Fruit fly (Drosophila melanogaster): ENCODE measurements around the gene CG6168.

Gene CG6168

dm6 chr3L:11337674-11338073 lies 16.2 kb upstream of the CG6168 start:
- TF ChIP-seq Ets98B (GFP tag; IDR thresholded peaks at IDR 0.05) (no peak), CG9948 (tag; optimal IDR thresholded peaks at IDR 0.05) (no peak), CG8301 (tag; optimal IDR thresholded peaks at IDR 0.05) (no peak)

- TF ChIP-seq Snoo (tag; optimal IDR thresholded peaks at IDR 0.05), result peak; percentile 48
- TF ChIP-seq CG10348 (GFP tag; IDR thresholded peaks at IDR 0.05), result no peak
- peak; percentile 10 for TF ChIP-seq CG14655 (GFP tag; optimal IDR thresholded peaks at IDR 0.05)
- TF ChIP-seq CG4496 (GFP tag; IDR thresholded peaks at IDR 0.05), result peak; percentile 15; the same call in 1 of the 3 replicates
These were observed 14.7 kb upstream of the CG6168 start for dm6 chr3L:11336094-11336756.

dm6 chr3L:11333986-11334385 lies 12.5 kb upstream of the CG6168 start:
- TF ChIP-seq CG34367 (tag; optimal IDR thresholded peaks at IDR 0.05) (no peak), CG17806 (tag; optimal IDR thresholded peaks at IDR 0.05) (peak; percentile 14)

dm6 chr3L:11329014-11329469 lies 7.5 kb upstream of the CG6168 start:
- TF ChIP-seq CG8159 (tag; optimal IDR thresholded peaks at IDR 0.05), result peak; percentile 86
- peak; percentile 70 for TF ChIP-seq CG9948 (tag; optimal IDR thresholded peaks at IDR 0.05)
- TF ChIP-seq CG34367 (tag; optimal IDR thresholded peaks at IDR 0.05), result peak; percentile 74
- TF ChIP-seq gl (tag; optimal IDR thresholded peaks at IDR 0.05), result peak; percentile 15
- peak; percentile 63 for TF ChIP-seq Ets98B (GFP tag; IDR thresholded peaks at IDR 0.05)
- TF ChIP-seq CG12605 (GFP tag; IDR thresholded peaks at IDR 0.05), result peak; percentile 78
- peak; percentile 75 for TF ChIP-seq EcR (GFP tag; optimal IDR thresholded peaks at IDR 0.05)
- no peak; the same call in 1 of the 2 replicates for TF ChIP-seq rn (GFP tag; IDR thresholded peaks at IDR 0.05)
- TF ChIP-seq Pif1B (GFP tag; optimal IDR thresholded peaks at IDR 0.05), result peak; percentile 65
- TF ChIP-seq CG4496 (GFP tag; IDR thresholded peaks at IDR 0.05), result peak; percentile 73; the same call in 1 of the 3 replicates
- TF ChIP-seq CG13204 (GFP tag; optimal IDR thresholded peaks at IDR 0.05), result peak; percentile 58
- TF ChIP-seq D1 (tag; optimal IDR thresholded peaks at IDR 0.05), result no peak
- TF ChIP-seq Pif1A (GFP tag; optimal IDR thresholded peaks at IDR 0.05), result peak; percentile 31
- TF ChIP-seq fd96Ca (GFP tag; IDR thresholded peaks at IDR 0.05), result peak; percentile 36; the same call in 1 of the 3 replicates
- peak; percentile 67 for TF ChIP-seq CG17806 (tag; optimal IDR thresholded peaks at IDR 0.05)
- peak; percentile 66 for TF ChIP-seq CG8301 (tag; optimal IDR thresholded peaks at IDR 0.05)
- TF ChIP-seq CG15710 (tag; optimal IDR thresholded peaks at IDR 0.05), result peak; percentile 87
- peak; percentile 75 for TF ChIP-seq CG32121 (GFP tag; IDR thresholded peaks at IDR 0.05)
- peak; percentile 83 for TF ChIP-seq Snoo (tag; optimal IDR thresholded peaks at IDR 0.05)
- TF ChIP-seq CG14655 (GFP tag; optimal IDR thresholded peaks at IDR 0.05), result peak; percentile 69
- no peak for TF ChIP-seq CG10348 (GFP tag; IDR thresholded peaks at IDR 0.05)

- TF ChIP-seq Ets98B (GFP tag; IDR thresholded peaks at IDR 0.05) (peak; percentile 72), CG9948 (tag; optimal IDR thresholded peaks at IDR 0.05) (peak; percentile 69), D1 (tag; optimal IDR thresholded peaks at IDR 0.05) (no peak), CG4496 (GFP tag; IDR thresholded peaks at IDR 0.05) (peak; percentile 83), EcR (GFP tag; optimal IDR thresholded peaks at IDR 0.05) (peak; percentile 21), gl (tag; optimal IDR thresholded peaks at IDR 0.05) (peak; percentile 85), CG13204 (GFP tag; optimal IDR thresholded peaks at IDR 0.05) (peak; percentile 32), CG32121 (GFP tag; IDR thresholded peaks at IDR 0.05) (peak; percentile 71), rn (GFP tag; IDR thresholded peaks at IDR 0.05) (peak; percentile 45; the same call in 1 of the 2 replicates), CG15710 (tag; optimal IDR thresholded peaks at IDR 0.05) (peak; percentile 59), CG10348 (GFP tag; IDR thresholded peaks at IDR 0.05) (no peak), CG14655 (GFP tag; optimal IDR thresholded peaks at IDR 0.05) (peak; percentile 83), Pif1A (GFP tag; optimal IDR thresholded peaks at IDR 0.05) (peak; percentile 46), CG17806 (tag; optimal IDR thresholded peaks at IDR 0.05) (peak; percentile 63), fd96Ca (GFP tag; IDR thresholded peaks at IDR 0.05) (peak; percentile 65; the same call in 1 of the 3 replicates), CG8159 (tag; optimal IDR thresholded peaks at IDR 0.05) (peak; percentile 76), CG34367 (tag; optimal IDR thresholded peaks at IDR 0.05) (peak; percentile 61), Pif1B (GFP tag; optimal IDR thresholded peaks at IDR 0.05) (peak; percentile 72), CG8301 (tag; optimal IDR thresholded peaks at IDR 0.05) (peak; percentile 66), Snoo (tag; optimal IDR thresholded peaks at IDR 0.05) (peak; percentile 64), CG12605 (GFP tag; IDR thresholded peaks at IDR 0.05) (peak; percentile 92)
These were observed 6.6 kb upstream of the CG6168 start for dm6 chr3L:11328015-11328680.

- peak; percentile 94 for TF ChIP-seq rn (GFP tag; IDR thresholded peaks at IDR 0.05)
- TF ChIP-seq CG15710 (tag; optimal IDR thresholded peaks at IDR 0.05), result peak; percentile 87
- TF ChIP-seq CG17806 (tag; optimal IDR thresholded peaks at IDR 0.05), result peak; percentile 91
- TF ChIP-seq Pif1A (GFP tag; optimal IDR thresholded peaks at IDR 0.05), result peak; percentile 95
- peak; percentile 94 for TF ChIP-seq CG8159 (tag; optimal IDR thresholded peaks at IDR 0.05)
- peak; percentile 93 for TF ChIP-seq CG14655 (GFP tag; optimal IDR thresholded peaks at IDR 0.05)
- TF ChIP-seq D1 (tag; optimal IDR thresholded peaks at IDR 0.05), result peak; percentile 73
- peak; percentile 95 for TF ChIP-seq Ets98B (GFP tag; IDR thresholded peaks at IDR 0.05)
- TF ChIP-seq CG9948 (tag; optimal IDR thresholded peaks at IDR 0.05), result peak; percentile 93
- peak; percentile 76 for TF ChIP-seq CG13204 (GFP tag; optimal IDR thresholded peaks at IDR 0.05)
- peak; percentile 89 for TF ChIP-seq CG12605 (GFP tag; IDR thresholded peaks at IDR 0.05)
- no peak for TF ChIP-seq EcR (GFP tag; optimal IDR thresholded peaks at IDR 0.05)
- peak; percentile 95 for TF ChIP-seq fd96Ca (GFP tag; IDR thresholded peaks at IDR 0.05)
- peak; percentile 83 for TF ChIP-seq CG10348 (GFP tag; IDR thresholded peaks at IDR 0.05)
- TF ChIP-seq CG34367 (tag; optimal IDR thresholded peaks at IDR 0.05), result peak; percentile 82
- peak; percentile 97 for TF ChIP-seq CG4496 (GFP tag; IDR thresholded peaks at IDR 0.05)
- TF ChIP-seq Pif1B (GFP tag; optimal IDR thresholded peaks at IDR 0.05), result peak; percentile 95
- peak; percentile 94 for TF ChIP-seq CG32121 (GFP tag; IDR thresholded peaks at IDR 0.05)
- peak; percentile 76 for TF ChIP-seq gl (tag; optimal IDR thresholded peaks at IDR 0.05)
- TF ChIP-seq CG8301 (tag; optimal IDR thresholded peaks at IDR 0.05), result peak; percentile 88
- peak; percentile 90 for TF ChIP-seq Snoo (tag; optimal IDR thresholded peaks at IDR 0.05)
These were observed 4.3 kb upstream of the CG6168 start for dm6 chr3L:11325671-11326306.

All from whole organism, pupa.